Worm (Caenorhabditis elegans): Measurements from ENCODE around the gene T24H10.4.

DNA sequence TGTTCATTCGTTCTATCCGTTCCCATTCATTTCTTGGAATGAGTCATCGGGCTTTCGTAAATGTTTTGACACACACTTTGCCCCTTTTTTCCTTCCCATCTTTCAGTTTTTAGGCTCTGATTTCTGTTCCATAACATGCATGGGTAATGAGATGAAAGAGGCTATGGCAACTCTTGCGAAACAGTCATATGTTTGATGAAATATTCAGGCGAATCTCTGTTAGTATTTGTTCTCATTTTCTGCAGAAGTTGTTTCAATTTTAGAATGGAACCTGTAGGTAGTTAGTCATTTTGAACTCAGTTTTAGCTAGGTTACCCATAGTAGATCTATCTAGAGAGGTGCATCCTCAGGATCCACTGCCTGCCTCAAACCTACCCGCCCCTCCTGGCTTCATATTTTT, 5.6 kb downstream of the T24H10.4 start:
- TF ChIP-seq tbx-2 (tag; optimal IDR thresholded peaks at IDR 0.05): no peak
- no peak for TF ChIP-seq zip-5 (tag; optimal IDR thresholded peaks at IDR 0.05)
- TF ChIP-seq nhr-232 (tag; optimal IDR thresholded peaks at IDR 0.05): no peak
- no peak for TF ChIP-seq ama-1 (optimal IDR thresholded peaks at IDR 0.05)
- no peak for TF ChIP-seq elt-2 (tag; optimal IDR thresholded peaks at IDR 0.05)
- no peak for TF ChIP-seq sox-4 (tag; optimal IDR thresholded peaks at IDR 0.05)
- no peak for TF ChIP-seq ahr-1 (tag; optimal IDR thresholded peaks at IDR 0.05)
- TF ChIP-seq ceh-18 (tag; optimal IDR thresholded peaks at IDR 0.05): no peak
- no peak for TF ChIP-seq ceh-48 (tag; optimal IDR thresholded peaks at IDR 0.05)
